Worm (Caenorhabditis elegans) whole organism, L1 larva: ENCODE results near the gene gsp-2.

Experiments used
- ama-1 ChIP-seq: fragments of 150-350 bp; optimal IDR thresholded peaks from 2 replicates; lab custom pipeline; 2014
- egl-27 ChIP-seq, 2 experiments: fragments of 150-350 bp in 1 of 2; sonication (generic microtip); optimal IDR thresholded peaks; 3 replicates each; lab custom pipeline; 2017 to 2018; ENCODE audit warnings: missing biosample characterization in 2 of 2, missing genetic modification characterization in 2 of 2, missing genetic modification reagents in 2 of 2
- lin-15B ChIP-seq: fragments of 150-350 bp; sonication (generic microtip); optimal IDR thresholded peaks from 3 replicates; lab custom pipeline; 2014; ENCODE audit warnings: missing biosample characterization, missing genetic modification characterization
- mep-1 ChIP-seq: fragments of 150-350 bp; optimal IDR thresholded peaks from 2 replicates; lab custom pipeline; 2014; ENCODE audit warnings: missing biosample characterization, missing genetic modification characterization
- nhr-76 ChIP-seq: sonication (generic microtip); optimal IDR thresholded peaks from 2 replicates; lab custom pipeline; 2017; ENCODE audit warnings: missing biosample characterization, missing genetic modification characterization
- nhr-77 ChIP-seq: fragments of 150-350 bp; optimal IDR thresholded peaks from 2 replicates; lab custom pipeline; 2014; ENCODE audit warnings: missing biosample characterization, missing genetic modification characterization
- skn-1 ChIP-seq: fragments of 150-350 bp; optimal IDR thresholded peaks from 2 replicates; lab custom pipeline; 2014; ENCODE audit warnings: missing biosample characterization, missing genetic modification characterization
- sox-4 ChIP-seq: sonication (generic microtip); optimal IDR thresholded peaks from 2 replicates; lab custom pipeline; 2016; ENCODE audit warnings: missing genetic modification characterization, missing compliant biosample characterization
- unc-62 ChIP-seq: fragments of 150-350 bp; optimal IDR thresholded peaks from 2 replicates; lab custom pipeline; 2014; ENCODE audit warnings: missing biosample characterization, missing genetic modification reagents, missing genetic modification characterization
- zag-1 ChIP-seq: fragments of 150-350 bp; optimal IDR thresholded peaks from 2 replicates; lab custom pipeline; 2014; ENCODE audit warnings: missing biosample characterization, missing genetic modification characterization
- ztf-4 ChIP-seq: fragments of 150-350 bp; optimal IDR thresholded peaks from 2 replicates; lab custom pipeline; 2014; ENCODE audit warnings: missing biosample characterization, missing genetic modification characterization

DNA sequence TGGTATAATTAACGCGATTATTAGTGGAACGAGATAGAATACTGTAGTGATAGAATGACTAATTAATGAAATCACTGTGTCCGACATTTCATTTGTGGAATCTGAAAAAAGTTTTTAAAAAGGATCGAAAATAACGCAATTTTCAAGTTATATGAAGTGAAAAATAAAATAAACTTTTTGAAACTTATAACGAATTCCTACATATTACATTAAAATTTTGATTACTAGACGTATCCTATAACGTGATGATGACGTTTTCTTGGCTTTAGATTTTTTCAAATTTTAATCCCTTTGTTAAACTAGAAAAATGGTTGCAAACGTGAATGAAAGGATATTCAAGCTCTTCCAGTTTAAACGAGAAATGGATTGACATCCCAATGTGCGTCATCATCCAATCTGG, 45.9 kb upstream of the gsp-2 start, which contains the start of gene algn-11:
- no peak for TF ChIP-seq mep-1 (tag; lab: Kevin White, UChicago)
- no peak for TF ChIP-seq egl-27 (tag; optimal IDR thresholded peaks at IDR 0.05; lab: Kevin White, UChicago)
- TF ChIP-seq ama-1 (lab: Kevin White, UChicago), result no peak
- TF ChIP-seq nhr-76, result no peak
- TF ChIP-seq skn-1 (tag; lab: Kevin White, UChicago), result no peak
- TF ChIP-seq lin-15B (tag; lab: Kevin White, UChicago), result no peak
- TF ChIP-seq unc-62 (GFP tag; lab: Kevin White, UChicago), result no peak
- no peak for TF ChIP-seq ztf-4
- TF ChIP-seq zag-1 (tag; lab: Kevin White, UChicago), result no peak
- no peak for TF ChIP-seq nhr-77 (tag; lab: Kevin White, UChicago)
- no peak for TF ChIP-seq sox-4 (tag; lab: Kevin White, UChicago)
